Worm (Caenorhabditis elegans) whole organism, young adult: ENCODE measurements around the gene ZK813.5.

Experiments
- K12H6.12 ChIP-seq: fragments of 200-800 bp; sonication (Bioruptor generic); optimal IDR thresholded peaks from 2 replicates; lab custom pipeline; 2018; ENCODE audit warnings: mild to moderate bottlenecking, missing genetic modification characterization, missing compliant biosample characterization
- Y56A3A.18 ChIP-seq: fragments of 200-800 bp; sonication (Bioruptor generic); IDR thresholded peaks from 2 replicates; pipeline ENCODE4 v1.3.6; 2022; ENCODE audit warnings: missing genetic modification reagents, missing genetic modification characterization, missing compliant biosample characterization
- ama-1 ChIP-seq, 3 experiments: fragments of 150-350 bp in 1 of 3; sonication (generic microtip) in 2 of 3; optimal IDR thresholded peaks; 2 replicates each; lab custom pipeline; 2014 to 2018; ENCODE audit warnings: missing biosample characterization in 2 of 3, missing genetic modification characterization in 2 of 3, missing genetic modification reagents in 2 of 3
- athp-1 ChIP-seq: sonication (generic microtip); optimal IDR thresholded peaks from 2 replicates; lab custom pipeline; 2017; ENCODE audit warnings: mild to moderate bottlenecking, missing genetic modification characterization, missing compliant biosample characterization
- ceh-40 ChIP-seq: fragments of 200-800 bp; sonication (Bioruptor generic); IDR thresholded peaks from 2 replicates; pipeline ENCODE4 v1.3.6; 2022; ENCODE audit warnings: missing genetic modification characterization, missing compliant biosample characterization
- dpff-1 ChIP-seq: sonication (generic microtip); optimal IDR thresholded peaks from 2 replicates; lab custom pipeline; 2017; ENCODE audit warnings: mild to moderate bottlenecking, missing genetic modification characterization, missing compliant biosample characterization
- egrh-3 ChIP-seq: fragments of 200-800 bp; sonication (Bioruptor generic); IDR thresholded peaks from 2 replicates; pipeline ENCODE4 v1.3.6; 2022; ENCODE audit warnings: missing genetic modification reagents, missing genetic modification characterization, missing compliant biosample characterization
- hlh-26 ChIP-seq: fragments of 200-800 bp; sonication (Bioruptor generic); conservative IDR thresholded peaks from 2 replicates; pipeline ENCODE4 v1.3.6; 2022; ENCODE audit warnings: missing genetic modification reagents, missing genetic modification characterization, missing compliant biosample characterization
- snpc-3.4 ChIP-seq: sonication (generic microtip); optimal IDR thresholded peaks from 2 replicates; lab custom pipeline; 2017; ENCODE audit warnings: missing genetic modification characterization, mild to moderate bottlenecking, missing compliant biosample characterization, antibody characterized with exemption, moderate library complexity, missing genotype, missing genetic modification reagents
- tlf-1 ChIP-seq: fragments of 200-800 bp; sonication (Bioruptor generic); optimal IDR thresholded peaks from 2 replicates; lab custom pipeline; 2018; ENCODE audit warnings: mild to moderate bottlenecking, missing genetic modification characterization, missing compliant biosample characterization
- unc-130 ChIP-seq: sonication (generic microtip); optimal IDR thresholded peaks from 2 replicates; lab custom pipeline; 2016; ENCODE audit warnings: missing genetic modification reagents, missing genetic modification characterization, missing compliant biosample characterization
- unc-62 ChIP-seq: fragments of 150-350 bp; optimal IDR thresholded peaks from 2 replicates; lab custom pipeline; 2014; ENCODE audit warnings: missing biosample characterization, missing genetic modification reagents, missing genetic modification characterization

DNA sequence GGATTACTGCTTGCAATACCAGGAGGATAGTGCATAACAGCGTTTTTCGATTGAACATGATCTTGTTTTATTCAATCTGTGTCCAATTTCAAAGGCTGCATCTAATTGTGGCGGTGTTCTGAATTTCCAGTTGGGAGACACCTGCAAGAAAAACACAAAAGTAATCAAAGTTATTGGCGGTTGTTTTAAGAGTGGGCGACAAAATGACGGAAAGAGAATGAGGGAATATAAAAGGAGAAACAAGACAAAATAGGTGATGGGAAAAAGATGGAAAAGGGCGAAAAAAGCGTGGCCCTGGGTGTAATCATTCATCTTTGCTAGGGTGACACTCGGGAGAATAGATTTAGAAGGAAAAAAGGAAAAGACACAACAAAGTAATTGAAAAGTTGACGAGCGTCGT is 14.8 kb upstream of the ZK813.5 start, which contains the start of the genes ZK377.15 and sax-3:
- TF ChIP-seq tlf-1 (GFP tag; lab: Kevin White, UChicago) (no peak), athp-1 (tag; lab: Kevin White, UChicago) (no peak), egrh-3 (GFP tag; lab: Robert Waterston, UW) (no peak), Y56A3A.18 (GFP tag; lab: Robert Waterston, UW) (no peak), K12H6.12 (no peak), ceh-40 (no peak), unc-62 (GFP tag; lab: Kevin White, UChicago) (no peak), dpff-1 (tag; lab: Kevin White, UChicago) (no peak), snpc-3.4 (tag; lab: Kevin White, UChicago) (no peak), unc-130 (no peak), ama-1 (optimal IDR thresholded peaks at IDR 0.05; lab: Kevin White, UChicago) (no peak), ama-1 (GFP tag; optimal IDR thresholded peaks at IDR 0.05; lab: Kevin White, UChicago) (no peak), hlh-26 (GFP tag; lab: Robert Waterston, UW) (no peak)
